Fruit fly (Drosophila melanogaster) whole organism, embryonic: Measurements from ENCODE around the gene CG5068.
A peak's percentile ranks its signal among the peaks of the same experiment; 100 is the strongest.

Source experiments
- Abd-B ChIP-seq: fragments of 200-800 bp; sonication (Bioruptor generic); optimal IDR thresholded peaks from 2 replicates; lab custom pipeline; 2018; ENCODE audit warnings: missing biosample characterization, mild to moderate bottlenecking, missing genetic modification characterization, moderate library complexity
- CG10431 ChIP-seq: fragments of 200-800 bp; sonication (Bioruptor generic); optimal IDR thresholded peaks from 3 replicates; lab custom pipeline; 2018; ENCODE audit warnings: missing biosample characterization, mild to moderate bottlenecking, missing genetic modification characterization
- CG12391 ChIP-seq: fragments of 200-800 bp; sonication (Bioruptor generic); optimal IDR thresholded peaks from 3 replicates; lab custom pipeline; 2018; ENCODE audit warnings: missing biosample characterization, mild to moderate bottlenecking, missing genetic modification characterization, moderate library complexity
- CG13123 ChIP-seq: fragments of 200-800 bp; sonication (Bioruptor generic); optimal IDR thresholded peaks from 2 replicates; lab custom pipeline; 2016; ENCODE audit warnings: missing biosample characterization, missing genetic modification characterization
- CG13624 ChIP-seq: fragments of 200-800 bp; sonication (Bioruptor generic); optimal IDR thresholded peaks from 2 replicates; lab custom pipeline; 2016; ENCODE audit warnings: missing biosample characterization, missing genetic modification characterization
- CG14860 ChIP-seq: fragments of 200-800 bp; sonication (Bioruptor generic); IDR thresholded peaks from 3 replicates; pipeline ENCODE4 v1.3.6; 2022; ENCODE audit warnings: missing biosample characterization, missing genetic modification characterization; ENCODE audit not compliant: partially characterized antibody
- CG16815 ChIP-seq: fragments of 200-800 bp; sonication (Bioruptor generic); optimal IDR thresholded peaks from 3 replicates; lab custom pipeline; 2017; ENCODE audit warnings: missing biosample characterization, mild to moderate bottlenecking, missing genetic modification characterization
- CG17359 ChIP-seq: fragments of 200-800 bp; sonication (Bioruptor generic); optimal IDR thresholded peaks from 3 replicates; lab custom pipeline; 2018; ENCODE audit warnings: missing biosample characterization, mild to moderate bottlenecking, missing genetic modification characterization, moderate library complexity
- CG17361 ChIP-seq: fragments of 200-800 bp; sonication (Bioruptor generic); IDR thresholded peaks from 3 replicates; pipeline ENCODE4 v1.3.6; 2022; ENCODE audit warnings: missing biosample characterization, missing genetic modification characterization
- CG17612 ChIP-seq: fragments of 200-800 bp; sonication (Bioruptor generic); IDR thresholded peaks from 2 replicates; pipeline ENCODE4 v1.3.6; 2022; ENCODE audit warnings: missing biosample characterization, missing genetic modification characterization
- CG1792 ChIP-seq: fragments of 200-800 bp; sonication (Bioruptor generic); optimal IDR thresholded peaks from 2 replicates; lab custom pipeline; 2016; ENCODE audit warnings: missing biosample characterization, missing genetic modification characterization
- CG18476 ChIP-seq: fragments of 200-800 bp; sonication (Bioruptor generic); optimal IDR thresholded peaks from 2 replicates; lab custom pipeline; 2016; ENCODE audit warnings: missing biosample characterization, mild to moderate bottlenecking, missing genetic modification characterization
- CG18619 ChIP-seq: fragments of 200-800 bp; sonication (Bioruptor generic); optimal IDR thresholded peaks from 3 replicates; lab custom pipeline; 2017; ENCODE audit warnings: missing biosample characterization, mild to moderate bottlenecking, missing genetic modification characterization
- CG2199 ChIP-seq: fragments of 200-800 bp; sonication (Bioruptor generic); IDR thresholded peaks from 3 replicates; pipeline ENCODE4 v1.3.6; 2022; ENCODE audit warnings: missing biosample characterization, missing genetic modification characterization
- CG3065 ChIP-seq: fragments of 200-800 bp; sonication (Bioruptor generic); optimal IDR thresholded peaks from 2 replicates; lab custom pipeline; 2016; ENCODE audit warnings: missing biosample characterization, missing genetic modification characterization
- CG34224 ChIP-seq: fragments of 200-800 bp; sonication (Bioruptor generic); IDR thresholded peaks from 3 replicates; pipeline ENCODE4 v1.3.6; 2022; ENCODE audit warnings: missing biosample characterization, missing genetic modification characterization; ENCODE audit not compliant: partially characterized antibody
- CG34422 ChIP-seq: fragments of 200-800 bp; sonication (Bioruptor generic); IDR thresholded peaks from 3 replicates; pipeline ENCODE4 v1.3.6; 2022; ENCODE audit warnings: missing biosample characterization, missing genetic modification characterization
- CG3838 ChIP-seq: fragments of 200-800 bp; sonication (Bioruptor generic); optimal IDR thresholded peaks from 3 replicates; lab custom pipeline; 2016; ENCODE audit warnings: missing biosample characterization, missing genetic modification characterization
- CG4360 ChIP-seq: fragments of 200-800 bp; sonication (Bioruptor generic); IDR thresholded peaks from 2 replicates; pipeline ENCODE4 v1.3.6; 2022; ENCODE audit warnings: missing biosample characterization, missing genetic modification characterization
- CG6272 ChIP-seq: fragments of 200-800 bp; sonication (Bioruptor generic); IDR thresholded peaks from 2 replicates; pipeline ENCODE4 v1.3.6; 2022; ENCODE audit warnings: missing biosample characterization, missing genetic modification characterization
- CG6813 ChIP-seq: fragments of 200-800 bp; sonication (Bioruptor generic); optimal IDR thresholded peaks from 2 replicates; lab custom pipeline; 2017; ENCODE audit warnings: missing biosample characterization, missing genetic modification characterization, mild to moderate bottlenecking, moderate library complexity, missing genetic modification reagents
- CG7556 ChIP-seq: fragments of 200-800 bp; sonication (Bioruptor generic); optimal IDR thresholded peaks from 2 replicates; lab custom pipeline; 2017; ENCODE audit warnings: missing biosample characterization, mild to moderate bottlenecking, missing genetic modification characterization
- CG9609 ChIP-seq: fragments of 200-800 bp; sonication (Bioruptor generic); optimal IDR thresholded peaks from 3 replicates; lab custom pipeline; 2016; ENCODE audit warnings: missing biosample characterization, missing genetic modification characterization
- CG9876 ChIP-seq: fragments of 200-800 bp; sonication (Bioruptor generic); optimal IDR thresholded peaks from 2 replicates; lab custom pipeline; 2016; ENCODE audit warnings: missing biosample characterization, missing genetic modification characterization
- CrebB ChIP-seq: fragments of 200-800 bp; sonication (Bioruptor generic); optimal IDR thresholded peaks from 3 replicates; lab custom pipeline; 2018; ENCODE audit warnings: missing biosample characterization, mild to moderate bottlenecking, missing genetic modification characterization
- Ets97D ChIP-seq: fragments of 200-800 bp; sonication (Bioruptor generic); optimal IDR thresholded peaks from 3 replicates; lab custom pipeline; 2016; ENCODE audit warnings: missing biosample characterization, missing genetic modification characterization
- H15 ChIP-seq: fragments of 200-800 bp; sonication (Bioruptor generic); IDR thresholded peaks from 3 replicates; pipeline ENCODE4 v1.3.6; 2022; ENCODE audit warnings: missing biosample characterization, missing genetic modification characterization
- HHEX ChIP-seq: fragments of 200-800 bp; sonication (Bioruptor generic); optimal IDR thresholded peaks from 3 replicates; lab custom pipeline; 2017; ENCODE audit warnings: missing biosample characterization, mild to moderate bottlenecking, missing genetic modification characterization, missing genetic modification reagents
- HLH54F ChIP-seq: fragments of 200-800 bp; sonication (Bioruptor generic); optimal IDR thresholded peaks from 3 replicates; lab custom pipeline; 2016; ENCODE audit warnings: missing biosample characterization, missing genetic modification characterization
- Lhr ChIP-seq: fragments of 200-800 bp; sonication (Bioruptor generic); optimal IDR thresholded peaks from 3 replicates; lab custom pipeline; 2017; ENCODE audit warnings: mild to moderate bottlenecking, missing biosample characterization, missing genetic modification reagents, missing genetic modification characterization
- Med ChIP-seq: fragments of 200-800 bp; sonication (Bioruptor generic); peaks from one replicate; lab custom pipeline; 2016; ENCODE audit warnings: missing biosample characterization, missing genetic modification characterization, mild to moderate bottlenecking, inconsistent platforms, moderate library complexity
- Opbp ChIP-seq: fragments of 200-800 bp; sonication (Bioruptor generic); IDR thresholded peaks from 3 replicates; pipeline ENCODE4 v1.3.6; 2022; ENCODE audit warnings: missing biosample characterization, missing genetic modification characterization; ENCODE audit not compliant: partially characterized antibody
- Optix ChIP-seq: fragments of 200-800 bp; sonication (Bioruptor generic); IDR thresholded peaks from 3 replicates; pipeline ENCODE4 v1.3.6; 2022; ENCODE audit warnings: missing biosample characterization, missing genetic modification characterization
- Pdp1 ChIP-seq, 2 experiments: fragments of 200-800 bp; sonication (Bioruptor generic); optimal IDR thresholded peaks; 3 replicates each; lab custom pipeline; 2016; ENCODE audit warnings: missing biosample characterization in 2 of 2, missing genetic modification characterization in 2 of 2, mild to moderate bottlenecking in 1 of 2, moderate library complexity in 1 of 2
- Scr ChIP-seq: fragments of 200-800 bp; sonication (Bioruptor generic); IDR thresholded peaks from 2 replicates; pipeline ENCODE4 v1.3.6; 2022; ENCODE audit warnings: missing biosample characterization, missing genetic modification characterization; ENCODE audit not compliant: partially characterized antibody
- Trl ChIP-seq, 3 experiments: fragments of >200 bp in 2 of 3; fragments of 200-800 bp in 1 of 3; sonication (Bioruptor generic) in 1 of 3; optimal IDR thresholded peaks; 2 replicates in 1 of 3; 3 replicates in 2 of 3; lab custom pipeline; 2016 to 2017; ENCODE audit warnings: missing biosample characterization in 1 of 3, missing genetic modification characterization in 1 of 3
- Usf ChIP-seq: fragments of 200-800 bp; sonication (Bioruptor generic); optimal IDR thresholded peaks from 2 replicates; lab custom pipeline; 2017; ENCODE audit warnings: missing genotype, missing biosample characterization, missing genetic modification characterization
- ac ChIP-seq: fragments of 200-800 bp; sonication (Bioruptor generic); optimal IDR thresholded peaks from 3 replicates; lab custom pipeline; 2017; ENCODE audit warnings: missing biosample characterization, mild to moderate bottlenecking, missing genetic modification characterization
- ase ChIP-seq: fragments of 200-800 bp; sonication (Bioruptor generic); IDR thresholded peaks from 3 replicates; pipeline ENCODE4 v1.3.6; 2022; ENCODE audit warnings: missing biosample characterization, missing genetic modification characterization
- bcd ChIP-seq: fragments of 200-800 bp; sonication (Bioruptor generic); optimal IDR thresholded peaks from 2 replicates; lab custom pipeline; 2017; ENCODE audit warnings: missing biosample characterization, mild to moderate bottlenecking, missing genetic modification characterization
- bigmax ChIP-seq: fragments of 200-800 bp; sonication (Bioruptor generic); optimal IDR thresholded peaks from 2 replicates; lab custom pipeline; 2018; ENCODE audit warnings: missing biosample characterization, mild to moderate bottlenecking, missing genetic modification characterization
- cad ChIP-seq: fragments of >200 bp; optimal IDR thresholded peaks from 2 replicates; lab custom pipeline; 2017; ENCODE audit warnings: missing biosample characterization, missing genetic modification characterization
- ci ChIP-seq: fragments of 200-800 bp; sonication (Bioruptor generic); IDR thresholded peaks from 3 replicates; pipeline ENCODE4 v1.3.6; 2022; ENCODE audit warnings: missing biosample characterization, missing genetic modification characterization
- crc ChIP-seq: fragments of 200-800 bp; sonication (Bioruptor generic); optimal IDR thresholded peaks from 2 replicates; lab custom pipeline; 2016; ENCODE audit warnings: missing biosample characterization, missing genetic modification characterization
- exex ChIP-seq: fragments of 200-800 bp; sonication (Bioruptor generic); optimal IDR thresholded peaks from 4 replicates; lab custom pipeline; 2018; ENCODE audit warnings: missing biosample characterization, mild to moderate bottlenecking, missing genetic modification characterization, moderate library complexity
- gro ChIP-seq: fragments of 200-800 bp; sonication (Bioruptor generic); optimal IDR thresholded peaks from 2 replicates; lab custom pipeline; 2016; ENCODE audit warnings: missing biosample characterization, missing genetic modification characterization
- jigr1 ChIP-seq: fragments of 200-800 bp; sonication (Bioruptor generic); IDR thresholded peaks from 3 replicates; pipeline ENCODE4 v1.3.6; 2022; ENCODE audit warnings: missing biosample characterization, missing genetic modification characterization
- lilli ChIP-seq: fragments of 200-800 bp; sonication (Bioruptor generic); optimal IDR thresholded peaks from 3 replicates; lab custom pipeline; 2016; ENCODE audit warnings: missing biosample characterization, missing genetic modification characterization
- phol ChIP-seq: fragments of 200-800 bp; sonication (Bioruptor generic); optimal IDR thresholded peaks from 3 replicates; lab custom pipeline; 2018; ENCODE audit warnings: missing biosample characterization, mild to moderate bottlenecking, missing genetic modification characterization, moderate library complexity
- ssp ChIP-seq: fragments of 200-800 bp; sonication (Bioruptor generic); IDR thresholded peaks from 2 replicates; pipeline ENCODE4 v1.3.6; 2022; ENCODE audit warnings: missing biosample characterization, missing genetic modification characterization

The CG5068 gene

dm6 chr3L:8985848-8986320 is 626 bp upstream of the CG5068 start, which contains the start of gene Galk (continued):
- no peak for TF ChIP-seq Scr (GFP tag; lab: Robert Waterston, UW)
- TF ChIP-seq bcd (GFP tag; lab: Kevin White, UChicago), result peak; percentile 50
- peak; percentile 94 for TF ChIP-seq Med
- peak; percentile 66 for TF ChIP-seq CG10431
- TF ChIP-seq CG12391 (tag; lab: Kevin White, UChicago), result peak; percentile 42
- TF ChIP-seq CG1792, result peak; percentile 46
- no peak for TF ChIP-seq phol (tag; lab: Kevin White, UChicago)
- no peak for TF ChIP-seq cad (GFP tag; lab: Kevin White, UChicago)
- peak; percentile 49; the same call in 1 of the 3 replicates for TF ChIP-seq Optix (GFP tag; lab: Robert Waterston, UW)
- peak; percentile 63 for TF ChIP-seq HHEX (GFP tag; lab: Kevin White, UChicago)
- peak; percentile 8 for TF ChIP-seq CG18476
- no peak for TF ChIP-seq CG34224 (GFP tag; lab: Robert Waterston, UW)
- no peak for TF ChIP-seq Trl (optimal IDR thresholded peaks at IDR 0.05; lab: Kevin White, UChicago)
- peak; percentile 43 for TF ChIP-seq Trl (GFP tag; optimal IDR thresholded peaks at IDR 0.05; lab: Kevin White, UChicago)
- TF ChIP-seq CG9876 (GFP tag; lab: Kevin White, UChicago), result peak; percentile 23
- peak; percentile 34; the same call in 1 of the 3 replicates for TF ChIP-seq CG2199 (GFP tag; lab: Robert Waterston, UW)
- TF ChIP-seq CG7556 (GFP tag; lab: Kevin White, UChicago), result peak; percentile 28
- TF ChIP-seq CG17361 (GFP tag; lab: Robert Waterston, UW), result no peak; the same call in 2 of the 3 replicates
- no peak for TF ChIP-seq H15 (GFP tag; lab: Robert Waterston, UW)
- TF ChIP-seq Ets97D (GFP tag; lab: Kevin White, UChicago), result peak; percentile 11
- TF ChIP-seq Usf (GFP tag; lab: Kevin White, UChicago), result no peak
- peak; percentile 33 for TF ChIP-seq CG17612
- no peak for TF ChIP-seq CG14860 (GFP tag; lab: Robert Waterston, UW)
- TF ChIP-seq CrebB (tag; lab: Kevin White, UChicago), result peak; percentile 70
- no peak for TF ChIP-seq CG4360 (GFP tag; lab: Robert Waterston, UW)
- TF ChIP-seq HLH54F (GFP tag; lab: Kevin White, UChicago), result peak; percentile 56
- peak; percentile 73 for TF ChIP-seq lilli (GFP tag; lab: Kevin White, UChicago)
- TF ChIP-seq exex, result peak; percentile 81
- TF ChIP-seq CG3838, result peak; percentile 16
- peak; percentile 25 for TF ChIP-seq CG13624 (GFP tag; lab: Kevin White, UChicago)
- TF ChIP-seq CG9609 (GFP tag; lab: Kevin White, UChicago), result peak; percentile 62
- TF ChIP-seq CG17359 (tag; lab: Kevin White, UChicago), result peak; percentile 55
- no peak for TF ChIP-seq CG3065 (GFP tag; lab: Kevin White, UChicago)
- peak; percentile 57; the same call in 2 of the 3 replicates for TF ChIP-seq ase (GFP tag; lab: Robert Waterston, UW)
- TF ChIP-seq jigr1 (GFP tag; lab: Robert Waterston, UW), result no peak
- peak; percentile 26; the same call in 1 of the 2 replicates for TF ChIP-seq ssp (GFP tag; lab: Robert Waterston, UW)
- no peak for TF ChIP-seq ac (GFP tag; lab: Kevin White, UChicago)
- TF ChIP-seq Lhr, result no peak
- TF ChIP-seq ci (GFP tag; lab: Robert Waterston, UW), result no peak; the same call in 2 of the 3 replicates
- no peak for TF ChIP-seq Opbp
- peak; percentile 77 for TF ChIP-seq CG6813 (GFP tag; lab: Kevin White, UChicago)
- peak; percentile 68 for TF ChIP-seq gro
- TF ChIP-seq crc (GFP tag; lab: Kevin White, UChicago), result no peak
- no peak for TF ChIP-seq CG13123
- no peak for TF ChIP-seq Abd-B
- TF ChIP-seq bigmax (GFP tag; lab: Kevin White, UChicago), result peak; percentile 58
- no peak for TF ChIP-seq CG34422 (GFP tag; lab: Robert Waterston, UW)
- TF ChIP-seq Pdp1 (GFP tag; optimal IDR thresholded peaks at IDR 0.05; lab: Kevin White, UChicago), result peak; percentile 42
- TF ChIP-seq CG6272, result 0 out of 2 replicates have a peak, but pooled peaks have one; percentile 21
- TF ChIP-seq CG16815, result no peak
- no peak for TF ChIP-seq CG18619 (GFP tag; lab: Kevin White, UChicago)
